Worm (Caenorhabditis elegans) whole organism, dauer: Measurements from ENCODE around the gene F10E7.1.
"Not testable (repeated sequence)": the region's sequence is repeated elsewhere in the genome, so short reads cannot be mapped to it uniquely, and the experiment has no call there.

Source experiments
- unc-62 ChIP-seq: sonication (generic microtip); optimal IDR thresholded peaks from 2 replicates; lab custom pipeline; 2017; ENCODE audit warnings: missing biosample characterization, missing genetic modification reagents, missing genetic modification characterization

F10E7.1 gene

ce11 chrII:7126457-7126856, at the start of gene F10E7.1:
F10E7.1 (plus strand) TSS chrII:7126757.
- TF ChIP-seq unc-62 (GFP tag; lab: Kevin White, UChicago) = no peak

DNA sequence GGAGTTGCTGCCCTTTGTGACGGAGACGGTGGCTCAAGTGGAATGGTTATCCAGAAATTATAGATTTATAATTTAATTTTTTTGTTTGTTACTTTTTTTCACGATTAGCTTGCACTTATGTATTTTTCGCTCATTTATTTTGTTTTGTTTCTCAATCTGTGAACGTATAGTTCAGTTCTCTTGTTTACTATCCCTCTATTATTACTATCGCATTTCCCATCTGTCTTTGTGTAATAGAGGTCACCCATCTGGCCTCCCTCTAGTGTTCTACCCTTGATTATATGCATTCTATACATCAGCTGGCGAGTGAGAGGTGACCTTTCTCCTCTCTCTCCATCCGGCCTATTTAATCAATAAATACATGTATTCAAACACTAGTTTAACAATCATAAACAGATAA, 42.5 kb upstream of the F10E7.1 start, which contains the start of the genes T02G5.14 and T02G5.15:
Gene T02G5.14, plus strand, starts transcription at position 301 of the 400 bp plus-strand sequence.
Gene T02G5.15, plus strand, starts transcription at position 301 of the 400 bp plus-strand sequence.
- not testable (repeated sequence) for TF ChIP-seq unc-62 (GFP tag; lab: Kevin White, UChicago)

- TF ChIP-seq unc-62 (GFP tag; lab: Kevin White, UChicago) = no peak
Observed at ce11 chrII:7090085-7090484, 36.5 kb upstream of the F10E7.1 start.

DNA sequence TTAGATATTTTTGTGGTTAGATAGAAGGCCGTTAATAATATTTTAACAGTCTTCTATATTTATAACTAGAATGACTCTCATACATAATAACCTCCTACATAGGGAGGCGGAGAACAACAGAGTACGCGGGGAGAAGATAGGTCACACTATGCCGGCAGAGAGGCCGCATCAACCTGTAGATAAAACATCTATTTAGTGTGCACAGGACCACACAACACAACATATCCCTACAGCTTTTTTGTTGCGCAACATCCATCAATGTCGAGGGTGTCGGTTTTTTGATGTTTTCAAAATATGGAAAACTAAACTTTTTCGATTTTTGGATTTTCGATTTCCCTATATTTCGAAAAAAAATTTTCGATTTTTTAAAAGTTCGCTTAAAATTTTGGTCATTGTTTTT, 35.7 kb upstream of the F10E7.1 start:
- no peak for TF ChIP-seq unc-62 (GFP tag; lab: Kevin White, UChicago)

DNA sequence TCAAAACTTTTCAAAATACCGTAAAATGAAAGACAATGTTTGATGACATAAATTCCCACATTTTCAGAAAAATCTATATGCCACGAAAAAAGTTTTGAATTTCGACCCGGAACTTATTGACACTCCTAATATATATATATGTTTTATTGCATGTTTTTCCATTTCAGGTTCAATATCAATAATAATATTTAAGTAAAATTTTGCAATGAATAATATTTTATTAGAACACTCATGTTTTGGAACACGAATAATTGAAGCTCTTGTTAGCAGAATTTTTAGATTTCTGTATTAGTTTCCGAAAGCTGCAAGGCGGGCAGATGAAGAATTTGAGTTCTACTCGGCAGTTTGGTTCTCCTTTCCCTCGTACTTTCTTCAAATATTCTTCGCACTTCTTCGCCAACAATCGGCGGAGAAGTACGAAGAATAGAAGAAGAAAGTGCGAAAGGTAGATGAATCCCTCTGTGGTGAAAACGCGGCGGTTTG, 33.2 kb upstream of the F10E7.1 start, which contains the start of gene T02G5.3:
Gene T02G5.3, plus strand, starts transcription at position 51 of the 483 bp plus-strand sequence.
- no peak for TF ChIP-seq unc-62 (GFP tag; lab: Kevin White, UChicago)

DNA sequence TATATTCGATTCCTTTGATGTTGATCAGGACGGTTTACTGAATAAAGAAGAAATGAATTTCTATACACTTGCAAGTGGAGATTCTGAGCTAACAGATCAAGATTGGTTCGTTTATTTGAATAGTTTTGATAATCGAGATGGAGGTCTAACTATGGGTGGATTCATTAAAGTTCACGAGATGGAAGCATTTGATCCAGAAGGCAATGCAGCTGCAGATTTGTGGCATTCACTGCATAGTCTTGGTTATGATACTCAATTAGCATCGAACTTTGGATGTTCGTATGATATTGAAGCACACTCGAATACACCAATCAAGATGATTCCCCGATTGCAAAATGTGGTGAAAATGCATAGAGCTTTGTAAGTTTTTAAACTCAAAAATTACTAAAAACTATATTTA, 30.6 kb upstream of the F10E7.1 start:
- TF ChIP-seq unc-62 (GFP tag; lab: Kevin White, UChicago) = no peak

DNA sequence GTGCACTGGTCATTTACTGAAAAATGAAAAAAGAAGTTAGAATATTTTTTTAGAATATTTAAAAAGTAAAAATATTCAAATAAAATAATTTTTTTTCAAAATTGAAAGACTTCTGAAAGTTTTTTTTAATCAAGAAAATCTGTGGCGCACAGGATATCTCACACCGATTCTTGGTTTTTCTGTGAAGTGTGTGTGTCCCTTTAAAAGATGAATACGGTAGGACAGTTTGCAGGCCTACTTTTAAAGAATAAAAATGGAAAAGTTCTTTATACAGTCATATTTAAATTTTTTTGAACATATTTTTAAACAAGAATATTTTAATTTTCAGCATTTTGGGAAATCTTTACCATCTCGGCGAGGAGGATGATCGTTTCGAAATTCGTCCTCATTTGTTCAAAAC, 28.0 kb upstream of the F10E7.1 start, which contains the start of gene mct-5:
Gene mct-5, minus strand, starts transcription at position 16 of the 400 bp plus-strand sequence.
- no peak for TF ChIP-seq unc-62 (GFP tag; lab: Kevin White, UChicago)

- no peak for TF ChIP-seq unc-62 (GFP tag; lab: Kevin White, UChicago)
Observed at ce11 chrII:7099231-7099630, 27.3 kb upstream of the F10E7.1 start.

- TF ChIP-seq unc-62 (GFP tag; lab: Kevin White, UChicago) = no peak
Observed at ce11 chrII:7100838-7101237, 25.7 kb upstream of the F10E7.1 start, which contains the start of gene mmaa-1. mmaa-1 (minus strand) TSS chrII:7101165.

ce11 chrII:7102288-7102687, 24.3 kb upstream of the F10E7.1 start:
- no peak for TF ChIP-seq unc-62 (GFP tag; lab: Kevin White, UChicago)

ce11 chrII:7103111-7103510, 23.4 kb upstream of the F10E7.1 start:
- no peak for TF ChIP-seq unc-62 (GFP tag; lab: Kevin White, UChicago)

DNA sequence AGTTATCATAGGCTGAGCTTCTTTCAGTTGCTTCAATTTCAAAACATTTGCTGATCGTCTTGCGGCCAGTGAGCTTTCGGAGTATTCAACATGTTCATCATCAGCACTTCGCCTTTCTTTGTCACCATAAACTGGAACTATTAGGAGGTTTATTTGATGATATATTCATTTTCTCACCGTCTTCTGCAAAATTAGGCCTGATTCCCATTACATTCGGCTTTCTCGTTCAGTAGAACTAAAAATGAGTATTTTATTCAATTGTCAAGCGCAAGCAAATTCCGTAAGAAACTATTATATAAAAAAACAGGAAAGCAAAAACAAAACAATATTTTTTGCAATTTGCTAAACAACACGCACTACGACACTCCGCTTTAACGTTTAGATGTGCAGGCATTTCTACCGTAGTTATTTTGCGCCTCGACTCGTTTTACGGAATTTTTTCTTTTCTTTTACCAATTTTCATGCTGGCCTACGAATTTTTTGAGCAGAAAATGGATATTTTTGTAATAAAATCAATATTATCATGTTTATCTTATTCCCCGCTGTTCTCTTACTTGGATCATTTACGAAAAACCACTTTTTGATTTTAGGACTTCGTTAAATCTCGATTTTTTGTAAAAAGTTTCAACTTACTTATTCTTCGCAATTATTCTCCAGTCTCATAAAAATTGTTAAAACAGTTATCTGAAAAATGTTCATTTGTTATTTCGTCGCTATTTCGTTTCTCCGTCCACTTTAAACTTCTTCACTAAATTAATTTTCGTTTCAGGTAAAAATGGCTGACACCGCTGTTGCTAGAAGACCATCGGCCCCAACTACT, 21.6 kb upstream of the F10E7.1 start, which contains the start of the genes farl-11 and rpl-33:
Gene farl-11, minus strand, starts transcription at position 242 of the 820 bp plus-strand sequence.
Gene rpl-33, plus strand, starts transcription at position 770 of the 820 bp plus-strand sequence.
- no peak for TF ChIP-seq unc-62 (GFP tag; lab: Kevin White, UChicago)

ce11 chrII:7106313-7106712, 20.2 kb upstream of the F10E7.1 start:
- TF ChIP-seq unc-62 (GFP tag; lab: Kevin White, UChicago) = no peak

- TF ChIP-seq unc-62 (GFP tag; lab: Kevin White, UChicago) = no peak
Observed at ce11 chrII:7109956-7110355, 16.6 kb upstream of the F10E7.1 start, which contains the start of gene F10E7.9. F10E7.9 (minus strand) TSS chrII:7110056.

DNA sequence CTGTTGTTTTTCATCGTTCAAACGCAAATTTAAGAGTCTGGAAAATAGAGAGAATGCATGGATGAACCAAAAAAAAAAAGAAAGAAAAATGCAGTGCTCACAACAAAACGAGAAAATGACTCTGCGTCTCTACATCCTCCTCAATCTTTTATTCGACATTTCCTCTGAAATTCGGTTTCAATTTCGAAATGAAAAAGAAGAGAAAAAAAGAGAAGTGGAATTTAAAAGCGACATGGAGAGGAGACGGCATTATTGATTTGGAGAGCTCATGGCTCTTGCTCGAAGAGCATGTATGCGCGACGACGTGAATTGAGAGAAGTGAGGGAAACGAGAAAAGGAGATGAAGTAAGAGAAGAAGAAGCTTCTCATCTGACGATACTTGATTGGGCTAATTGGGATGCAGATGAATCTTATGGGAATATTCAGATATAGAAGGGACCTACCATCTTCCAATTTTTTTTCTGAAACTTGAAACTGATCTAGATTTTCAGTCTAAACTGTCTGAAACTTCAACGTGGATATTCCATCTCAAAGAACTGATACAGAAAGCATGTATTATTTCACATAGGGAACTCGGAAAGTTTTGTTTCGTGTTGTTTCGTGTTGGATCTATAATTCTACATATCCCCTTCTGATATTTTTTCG, 15.4 kb upstream of the F10E7.1 start:
- TF ChIP-seq unc-62 (GFP tag; lab: Kevin White, UChicago) = no peak

DNA sequence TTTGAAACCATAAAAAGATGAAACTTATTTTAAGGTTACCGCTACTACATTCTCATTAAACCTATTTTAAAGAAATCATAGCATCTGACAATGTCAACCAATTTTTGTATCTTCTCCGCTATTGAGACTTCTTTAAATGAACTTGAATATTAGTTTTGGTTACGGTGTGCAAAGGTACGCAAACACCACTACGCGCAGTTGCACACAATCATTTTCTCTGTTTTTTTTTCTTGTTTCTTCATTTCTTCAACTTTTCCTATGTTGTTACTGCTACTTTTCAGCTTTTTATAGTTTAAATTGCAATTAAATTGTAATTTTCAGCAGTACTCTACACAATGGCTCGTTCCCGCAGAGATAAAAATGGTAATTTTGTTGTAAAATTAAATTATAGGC, 14.9 kb upstream of the F10E7.1 start, which contains the start of gene F10E7.5:
Gene F10E7.5, plus strand, starts transcription at position 322 of the 393 bp plus-strand sequence.
- no peak for TF ChIP-seq unc-62 (GFP tag; lab: Kevin White, UChicago)
